Worm (Caenorhabditis elegans) whole organism, young adult: ENCODE data around the gene Y69E1A.4.
A peak's percentile ranks its signal among the peaks of the same experiment; 100 is the strongest.

Source experiments
- B0261.1 ChIP-seq: sonication (generic microtip); optimal IDR thresholded peaks from 2 replicates; lab custom pipeline; 2016; ENCODE audit warnings: mild to moderate bottlenecking, missing genetic modification characterization, moderate library complexity, missing compliant biosample characterization
- C17E4.6 ChIP-seq: fragments of 200-800 bp; sonication (Bioruptor generic); IDR thresholded peaks from 2 replicates; pipeline ENCODE4 v1.3.6; 2022; ENCODE audit warnings: missing genetic modification reagents, missing genetic modification characterization, missing compliant biosample characterization
- F52B5.7 ChIP-seq: sonication (generic microtip); optimal IDR thresholded peaks from 2 replicates; lab custom pipeline; 2016; ENCODE audit warnings: mild to moderate bottlenecking, missing genetic modification characterization, missing compliant biosample characterization
- F57C9.4 ChIP-seq: sonication (generic microtip); optimal IDR thresholded peaks from 2 replicates; lab custom pipeline; 2017; ENCODE audit warnings: mild to moderate bottlenecking, missing genetic modification characterization, missing compliant biosample characterization
- T26A5.8 ChIP-seq: sonication (generic microtip); optimal IDR thresholded peaks from 2 replicates; lab custom pipeline; 2016; ENCODE audit warnings: missing genetic modification characterization, missing compliant biosample characterization
- Y53F4B.3 ChIP-seq: fragments of 200-800 bp; sonication (Bioruptor generic); IDR thresholded peaks from 2 replicates; pipeline ENCODE4 v1.3.6; 2022; ENCODE audit warnings: missing genetic modification reagents, missing genetic modification characterization, missing compliant biosample characterization
- Y53G8AR.9 ChIP-seq: fragments of 200-800 bp; sonication (Bioruptor generic); conservative IDR thresholded peaks from 2 replicates; pipeline ENCODE4 v1.3.6; 2022; ENCODE audit warnings: missing genetic modification reagents, missing genetic modification characterization, missing compliant biosample characterization
- Y56A3A.18 ChIP-seq: fragments of 200-800 bp; sonication (Bioruptor generic); IDR thresholded peaks from 2 replicates; pipeline ENCODE4 v1.3.6; 2022; ENCODE audit warnings: missing genetic modification reagents, missing genetic modification characterization, missing compliant biosample characterization
- Y67H2A.10 ChIP-seq: fragments of 200-800 bp; sonication (Bioruptor generic); conservative IDR thresholded peaks from 2 replicates; pipeline ENCODE4 v1.3.6; 2022; ENCODE audit warnings: missing genetic modification reagents, missing genetic modification characterization, missing compliant biosample characterization
- Y79H2A.3 ChIP-seq: fragments of 200-800 bp; sonication (Bioruptor generic); conservative IDR thresholded peaks from 2 replicates; pipeline ENCODE4 v1.3.6; 2022; ENCODE audit warnings: missing genetic modification reagents, missing genetic modification characterization, missing compliant biosample characterization
- Y95B8A.8 ChIP-seq: fragments of 200-800 bp; sonication (Bioruptor generic); IDR thresholded peaks from 2 replicates; pipeline ENCODE4 v1.3.6; 2022; ENCODE audit warnings: missing genetic modification reagents, missing genetic modification characterization, missing compliant biosample characterization
- ZK185.1 ChIP-seq: sonication (generic microtip); optimal IDR thresholded peaks from 2 replicates; lab custom pipeline; 2016; ENCODE audit warnings: mild to moderate bottlenecking, missing genetic modification characterization, missing compliant biosample characterization; ENCODE audit not compliant: poor library complexity, severe bottlenecking
- akir-1 ChIP-seq: fragments of 200-800 bp; sonication (Bioruptor generic); optimal IDR thresholded peaks from 2 replicates; lab custom pipeline; 2018; ENCODE audit warnings: mild to moderate bottlenecking, missing genetic modification characterization, moderate library complexity, missing compliant biosample characterization
- aptf-3 ChIP-seq: fragments of 200-800 bp; sonication (Bioruptor generic); IDR thresholded peaks from 2 replicates; pipeline ENCODE4 v1.3.6; 2022; ENCODE audit warnings: missing genetic modification characterization, missing compliant biosample characterization
- atf-7 ChIP-seq: sonication (generic microtip); optimal IDR thresholded peaks from 2 replicates; lab custom pipeline; 2017; ENCODE audit warnings: mild to moderate bottlenecking, missing genetic modification characterization, missing compliant biosample characterization
- attf-6 ChIP-seq: fragments of 200-800 bp; sonication (Bioruptor generic); IDR thresholded peaks from 2 replicates; pipeline ENCODE4 v1.3.6; 2022; ENCODE audit warnings: missing genetic modification reagents, missing genetic modification characterization, missing compliant biosample characterization
- ccch-3 ChIP-seq: fragments of 200-800 bp; sonication (Bioruptor generic); optimal IDR thresholded peaks from 2 replicates; lab custom pipeline; 2018; ENCODE audit warnings: mild to moderate bottlenecking, missing genetic modification characterization, missing compliant biosample characterization
- ceh-100 ChIP-seq: fragments of 200-800 bp; sonication (Bioruptor generic); IDR thresholded peaks from 2 replicates; pipeline ENCODE4 v1.3.6; 2022; ENCODE audit warnings: missing genetic modification reagents, missing genetic modification characterization, missing compliant biosample characterization
- dox-1 ChIP-seq: fragments of 200-800 bp; sonication (Bioruptor generic); IDR thresholded peaks from 2 replicates; pipeline ENCODE4 v1.3.6; 2022; ENCODE audit warnings: missing genetic modification reagents, missing genetic modification characterization, missing compliant biosample characterization
- dpl-1 ChIP-seq: fragments of 150-350 bp; optimal IDR thresholded peaks from 2 replicates; lab custom pipeline; 2014; ENCODE audit warnings: missing biosample characterization, missing genetic modification reagents, missing genetic modification characterization
- egl-44 ChIP-seq: fragments of 200-800 bp; sonication (Bioruptor generic); IDR thresholded peaks from 2 replicates; pipeline ENCODE4 v1.3.6; 2022; ENCODE audit warnings: missing genetic modification reagents, missing genetic modification characterization, missing compliant biosample characterization
- gei-17 ChIP-seq: fragments of 200-800 bp; sonication (Bioruptor generic); optimal IDR thresholded peaks from 2 replicates; lab custom pipeline; 2018; ENCODE audit warnings: mild to moderate bottlenecking, missing genetic modification characterization, missing compliant biosample characterization
- lag-1 ChIP-seq: fragments of 200-800 bp; sonication (Bioruptor generic); IDR thresholded peaks from 2 replicates; pipeline ENCODE4 v1.3.6; 2022; ENCODE audit warnings: missing genetic modification reagents, missing genetic modification characterization, missing compliant biosample characterization
- nfya-1 ChIP-seq: sonication (generic microtip); optimal IDR thresholded peaks from 2 replicates; lab custom pipeline; 2017; ENCODE audit warnings: antibody characterized with exemption, missing compliant biosample characterization, missing genetic modification characterization, borderline replicate concordance; ENCODE audit not compliant: insufficient read depth
- nhr-120 ChIP-seq: fragments of 200-800 bp; sonication (Bioruptor generic); IDR thresholded peaks from 2 replicates; pipeline ENCODE4 v1.3.6; 2022; ENCODE audit warnings: missing genetic modification characterization, missing compliant biosample characterization
- nhr-179 ChIP-seq: sonication (generic microtip); optimal IDR thresholded peaks from 2 replicates; lab custom pipeline; 2016; ENCODE audit warnings: mild to moderate bottlenecking, missing genetic modification characterization, missing compliant biosample characterization
- nhr-80 ChIP-seq: sonication (generic microtip); optimal IDR thresholded peaks from 2 replicates; lab custom pipeline; 2016; ENCODE audit warnings: missing genetic modification characterization, missing compliant biosample characterization
- rec-8 ChIP-seq, 2 experiments: sonication (generic microtip); optimal IDR thresholded peaks; 2 replicates each; lab custom pipeline; 2016; ENCODE audit warnings: mild to moderate bottlenecking in 2 of 2, missing genetic modification characterization in 2 of 2, missing genetic modification reagents in 2 of 2, missing genotype in 2 of 2, missing biosample characterization in 1 of 2, missing compliant biosample characterization in 1 of 2, moderate library complexity in 1 of 2
- repo-1 ChIP-seq: sonication (generic microtip); optimal IDR thresholded peaks from 2 replicates; lab custom pipeline; 2017; ENCODE audit warnings: mild to moderate bottlenecking, missing genetic modification characterization, missing compliant biosample characterization
- rpc-1 ChIP-seq, 2 experiments: fragments of 150-350 bp in 1 of 2; sonication (generic microtip) in 1 of 2; optimal IDR thresholded peaks; 2 replicates each; lab custom pipeline; 2014 to 2018; ENCODE audit warnings: missing biosample characterization in 1 of 2, missing genetic modification characterization in 1 of 2, missing genetic modification reagents in 1 of 2, missing genotype in 1 of 2
- snpc-1.3 ChIP-seq: sonication (generic microtip); optimal IDR thresholded peaks from 2 replicates; lab custom pipeline; 2017; ENCODE audit warnings: missing genetic modification characterization, mild to moderate bottlenecking, missing compliant biosample characterization, antibody characterized with exemption, moderate library complexity, missing genotype, missing genetic modification reagents; ENCODE audit not compliant: insufficient read depth
- zim-3 ChIP-seq: sonication (generic microtip); optimal IDR thresholded peaks from 2 replicates; lab custom pipeline; 2017; ENCODE audit warnings: mild to moderate bottlenecking, missing genetic modification characterization, moderate library complexity, missing compliant biosample characterization
- ztf-25 ChIP-seq: fragments of 200-800 bp; sonication (Bioruptor generic); IDR thresholded peaks from 2 replicates; pipeline ENCODE4 v1.3.6; 2022; ENCODE audit warnings: missing genetic modification reagents, missing genetic modification characterization, missing compliant biosample characterization
- ztf-26 ChIP-seq: sonication (generic microtip); optimal IDR thresholded peaks from 2 replicates; lab custom pipeline; 2017; ENCODE audit warnings: missing genetic modification characterization, missing compliant biosample characterization

The Y69E1A.4 gene

DNA sequence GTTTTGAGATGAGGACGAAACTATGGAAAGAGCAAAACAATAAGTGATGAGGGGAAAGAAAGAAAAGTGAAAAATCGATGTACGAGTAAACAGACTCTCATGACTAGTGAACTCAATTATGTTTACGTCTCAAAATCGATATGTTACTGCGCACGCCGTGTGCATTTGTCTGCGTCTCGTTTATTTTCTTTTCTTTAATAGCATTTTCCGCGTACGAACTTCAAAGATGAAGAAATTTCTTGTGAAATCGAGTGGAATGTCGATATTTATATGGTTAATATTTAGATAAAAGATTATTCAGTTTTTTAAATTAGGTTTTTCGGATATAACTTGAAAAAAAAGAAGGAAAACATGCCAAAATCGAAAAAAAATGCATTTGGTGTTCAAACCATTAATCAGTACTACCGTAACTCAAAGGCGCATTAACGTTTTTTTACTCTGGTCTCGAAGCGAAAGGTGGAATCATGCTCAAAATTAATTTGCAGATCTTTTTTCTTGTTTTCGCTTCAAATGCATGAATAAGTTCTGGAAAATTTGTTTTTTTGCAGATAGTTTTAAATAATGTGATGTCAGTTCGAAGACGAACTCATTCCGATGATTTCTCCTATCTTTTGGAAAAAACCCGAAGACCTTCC lies 18.0 kb upstream of the Y69E1A.4 start, which contains the start of gene fic-1 (continued):
- no peak for TF ChIP-seq aptf-3
- TF ChIP-seq repo-1 (tag; lab: Kevin White, UChicago), result no peak
- no peak for TF ChIP-seq ccch-3
- TF ChIP-seq ztf-25 (GFP tag; lab: Robert Waterston, UW), result no peak
- no peak for TF ChIP-seq Y79H2A.3 (GFP tag; lab: Robert Waterston, UW)
- TF ChIP-seq T26A5.8, result no peak
- no peak for TF ChIP-seq snpc-1.3
- TF ChIP-seq nhr-179 (tag; lab: Kevin White, UChicago), result no peak
- no peak for TF ChIP-seq ZK185.1 (tag; lab: Kevin White, UChicago)

DNA sequence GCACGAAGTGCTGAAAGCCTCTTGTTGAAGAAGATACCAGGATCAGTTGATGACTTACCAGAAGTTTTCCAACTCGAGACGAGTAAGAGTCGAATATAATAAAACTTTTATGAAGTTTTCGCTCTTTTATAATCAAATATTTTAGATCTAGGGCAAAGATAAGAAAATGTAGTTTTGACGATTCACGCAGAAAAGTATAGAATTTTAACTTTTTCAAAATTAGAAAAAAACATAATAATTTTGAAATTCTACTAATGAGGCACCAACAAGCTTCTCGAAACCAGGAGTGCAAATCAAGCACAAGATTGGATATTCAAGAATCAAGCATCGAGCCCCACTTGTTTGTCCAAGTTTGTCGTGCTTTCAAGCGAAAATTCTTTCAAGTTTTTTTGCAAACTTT lies 6.3 kb upstream of the Y69E1A.4 start, which contains the start of gene Y69E1A.1:
Y69E1A.1 (minus strand) TSS at position 101 of the 400 bp plus-strand sequence.
- no peak for TF ChIP-seq rec-8 (tag; optimal IDR thresholded peaks at IDR 0.05; lab: Kevin White, UChicago)
- no peak for TF ChIP-seq lag-1 (GFP tag; lab: Robert Waterston, UW)
- TF ChIP-seq dox-1 (GFP tag; lab: Robert Waterston, UW), result no peak
- no peak for TF ChIP-seq nhr-80
- no peak for TF ChIP-seq Y53G8AR.9 (GFP tag; lab: Robert Waterston, UW)
- no peak for TF ChIP-seq ceh-100 (GFP tag; lab: Robert Waterston, UW)
- no peak for TF ChIP-seq ZK185.1 (tag; lab: Kevin White, UChicago)
- no peak for TF ChIP-seq ztf-26 (tag; lab: Kevin White, UChicago)
- TF ChIP-seq attf-6 (GFP tag; lab: Robert Waterston, UW), result no peak
- TF ChIP-seq Y56A3A.18, result no peak
- TF ChIP-seq C17E4.6 (GFP tag; lab: Robert Waterston, UW), result no peak
- no peak for TF ChIP-seq Y53F4B.3
- no peak for TF ChIP-seq atf-7 (tag; lab: Kevin White, UChicago)
- no peak for TF ChIP-seq Y95B8A.8
- TF ChIP-seq B0261.1 (tag; lab: Kevin White, UChicago), result no peak
- no peak for TF ChIP-seq ztf-25 (GFP tag; lab: Robert Waterston, UW)

DNA sequence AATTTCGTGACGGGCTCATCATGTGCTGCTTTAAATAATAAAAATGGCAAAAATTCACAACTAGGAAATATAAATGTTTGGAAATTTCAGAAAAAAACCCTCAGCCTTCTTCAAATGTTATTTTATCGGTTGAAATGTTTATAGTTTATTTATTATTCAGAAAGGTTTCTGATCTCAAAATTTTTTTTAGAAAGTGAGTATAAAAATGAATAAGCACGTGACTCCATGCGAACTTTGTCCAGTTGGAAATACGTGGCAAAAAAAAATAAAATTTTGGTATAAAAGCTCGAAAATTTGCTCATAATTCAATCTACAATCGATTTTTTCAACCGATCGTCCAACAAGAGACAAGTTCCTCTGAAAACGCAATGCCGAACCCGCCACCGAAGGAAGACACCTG lies 5.5 kb upstream of the Y69E1A.4 start, which contains the start of gene nsph-3.1:
nsph-3.1 (plus strand) TSS at position 301 of the 400 bp plus-strand sequence.
- TF ChIP-seq zim-3 (tag; lab: Kevin White, UChicago) (no peak), F52B5.7 (tag; lab: Kevin White, UChicago) (no peak), B0261.1 (tag; lab: Kevin White, UChicago) (no peak), F57C9.4 (tag; lab: Kevin White, UChicago) (no peak), egl-44 (no peak), nhr-120 (no peak), dpl-1 (no peak), Y67H2A.10 (GFP tag; lab: Robert Waterston, UW) (no peak)
- TF ChIP-seq, all 124 proteins: peak for 0

DNA sequence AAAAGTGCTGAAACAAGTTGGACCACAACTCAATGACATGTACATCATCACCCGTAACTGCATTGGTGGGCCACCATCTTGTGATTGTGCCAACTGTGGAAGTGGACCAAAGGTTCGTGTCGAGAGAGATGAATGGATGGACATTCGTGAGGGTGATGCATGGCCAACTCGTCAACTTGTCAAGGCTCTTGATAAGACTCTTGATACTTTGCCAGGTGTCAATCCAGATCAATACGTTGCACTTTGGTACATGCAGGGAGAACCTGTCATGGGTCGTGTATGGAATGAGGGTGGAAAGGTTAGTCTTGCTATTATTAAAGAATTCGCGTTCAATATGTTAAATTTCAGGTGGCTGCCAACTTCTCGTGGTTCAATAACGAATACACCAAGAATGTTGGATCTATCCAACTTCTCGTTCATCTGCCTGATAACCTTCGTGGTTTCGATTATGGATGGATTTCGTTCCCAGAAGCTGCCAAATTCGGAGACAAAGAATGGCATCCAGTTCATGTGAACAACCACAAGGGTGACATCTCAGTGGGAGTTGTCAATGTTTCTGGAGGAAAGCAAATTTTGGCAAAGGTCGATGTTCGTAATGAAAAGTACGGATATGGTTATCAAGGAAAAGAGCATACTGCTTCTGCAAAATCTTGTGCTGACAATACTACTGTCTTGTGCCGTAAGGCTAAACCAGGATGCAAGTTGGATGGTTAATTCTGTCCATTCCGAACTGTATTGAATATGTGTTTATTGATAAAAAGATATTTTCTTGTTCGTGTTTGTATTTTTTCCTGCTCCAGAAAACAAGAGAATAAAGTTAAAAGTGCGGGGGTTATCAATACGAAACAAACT lies 4.5 kb upstream of the Y69E1A.4 start:
- peak; percentile 59 for TF ChIP-seq zim-3 (tag; lab: Kevin White, UChicago)
- TF ChIP-seq nfya-1 (tag; lab: Kevin White, UChicago), result peak; percentile 54
- TF ChIP-seq nhr-80, result no peak
- no peak for TF ChIP-seq rpc-1 (optimal IDR thresholded peaks at IDR 0.05; lab: Kevin White, UChicago)
- no peak for TF ChIP-seq rpc-1 (tag; optimal IDR thresholded peaks at IDR 0.05; lab: Kevin White, UChicago)
- no peak for TF ChIP-seq snpc-1.3
- no peak for TF ChIP-seq gei-17 (GFP tag; lab: Kevin White, UChicago)
- TF ChIP-seq akir-1 (GFP tag; lab: Kevin White, UChicago), result no peak
